Worm (Caenorhabditis elegans) whole organism, L4 larva: ENCODE results near the gene C49F5.6.

Source experiments
- F10B5.3 ChIP-seq: sonication (generic microtip); optimal IDR thresholded peaks from 2 replicates; lab custom pipeline; 2016; ENCODE audit warnings: mild to moderate bottlenecking, missing genetic modification characterization, missing compliant biosample characterization
- F49E8.2 ChIP-seq: sonication (generic microtip); optimal IDR thresholded peaks from 2 replicates; lab custom pipeline; 2016; ENCODE audit warnings: missing compliant biosample characterization, mild to moderate bottlenecking, missing genetic modification characterization, borderline replicate concordance
- T26A8.4 ChIP-seq: fragments of 200-800 bp; sonication (Bioruptor generic); IDR thresholded peaks from 2 replicates; pipeline ENCODE4 v1.3.6; 2022; ENCODE audit warnings: missing genetic modification characterization, missing compliant biosample characterization
- Y105C5A.15 ChIP-seq: fragments of 200-800 bp; sonication (Bioruptor generic); IDR thresholded peaks from 2 replicates; pipeline ENCODE4 v1.3.6; 2022; ENCODE audit warnings: missing genetic modification characterization, missing compliant biosample characterization
- Y48G9A.11 ChIP-seq: fragments of 200-800 bp; sonication (Bioruptor generic); IDR thresholded peaks from 2 replicates; pipeline ENCODE4 v1.3.6; 2022; ENCODE audit warnings: missing genetic modification reagents, missing genetic modification characterization, missing compliant biosample characterization
- aha-1 ChIP-seq: fragments of 150-350 bp; peaks from one replicate; lab custom pipeline; 2014; ENCODE audit warnings: missing biosample characterization, missing genetic modification characterization
- aly-2 ChIP-seq: sonication (generic microtip); optimal IDR thresholded peaks from 2 replicates; lab custom pipeline; 2018; ENCODE audit warnings: missing biosample characterization, missing genetic modification characterization
- ama-1 ChIP-seq: fragments of 150-350 bp; optimal IDR thresholded peaks from 2 replicates; lab custom pipeline; 2014; ENCODE audit warnings: inconsistent platforms, mixed read lengths
- attf-4 ChIP-seq: sonication (generic microtip); optimal IDR thresholded peaks from 3 replicates; lab custom pipeline; 2017; ENCODE audit warnings: missing biosample characterization, missing genetic modification characterization
- ceh-28 ChIP-seq: fragments of 150-350 bp; optimal IDR thresholded peaks from 2 replicates; lab custom pipeline; 2014; ENCODE audit warnings: missing biosample characterization, missing genetic modification reagents, missing genetic modification characterization
- ceh-82 ChIP-seq: sonication (generic microtip); optimal IDR thresholded peaks from 2 replicates; lab custom pipeline; 2017; ENCODE audit warnings: missing biosample characterization, missing genetic modification characterization
- cey-2 ChIP-seq: sonication (generic microtip); optimal IDR thresholded peaks from 3 replicates; lab custom pipeline; 2017; ENCODE audit warnings: missing genetic modification characterization, mild to moderate bottlenecking, missing compliant biosample characterization, antibody characterized with exemption, borderline replicate concordance; ENCODE audit not compliant: insufficient read depth
- ctbp-1 ChIP-seq: fragments of 200-800 bp; sonication (Bioruptor generic); IDR thresholded peaks from 2 replicates; pipeline ENCODE4 v1.3.6; 2022; ENCODE audit warnings: missing genetic modification reagents, missing genetic modification characterization, missing compliant biosample characterization
- daf-16 ChIP-seq, 3 experiments: sonication (generic microtip); optimal IDR thresholded peaks; 2 replicates each; lab custom pipeline; 2016 to 2017; ENCODE audit warnings: missing genetic modification characterization in 3 of 3, missing genetic modification reagents in 3 of 3, mild to moderate bottlenecking in 2 of 3, missing compliant biosample characterization in 2 of 3, missing biosample characterization in 1 of 3, moderate library complexity in 1 of 3
- daf-19 ChIP-seq: fragments of 200-800 bp; sonication (Bioruptor generic); conservative IDR thresholded peaks from 2 replicates; pipeline ENCODE4 v1.3.6; 2022; ENCODE audit warnings: missing genetic modification characterization, missing compliant biosample characterization
- daf-8 ChIP-seq: fragments of 200-800 bp; sonication (Bioruptor generic); IDR thresholded peaks from 2 replicates; pipeline ENCODE4 v1.3.6; 2022; ENCODE audit warnings: missing genetic modification characterization, missing compliant biosample characterization
- duxl-1 ChIP-seq: sonication (generic microtip); optimal IDR thresholded peaks from 2 replicates; lab custom pipeline; 2016; ENCODE audit warnings: mild to moderate bottlenecking, missing genetic modification characterization, moderate library complexity, missing compliant biosample characterization; ENCODE audit not compliant: poor library complexity
- dve-1 ChIP-seq: sonication (generic microtip); optimal IDR thresholded peaks from 2 replicates; lab custom pipeline; 2017; ENCODE audit warnings: antibody characterized with exemption, mild to moderate bottlenecking, missing genetic modification characterization, missing compliant biosample characterization; ENCODE audit not compliant: insufficient read depth
- egl-27 ChIP-seq: sonication (generic microtip); optimal IDR thresholded peaks from 3 replicates; lab custom pipeline; 2017; ENCODE audit warnings: missing biosample characterization, missing genetic modification reagents, missing genetic modification characterization
- egl-43 ChIP-seq: fragments of 200-800 bp; sonication (Bioruptor generic); IDR thresholded peaks from 2 replicates; pipeline ENCODE4 v1.3.6; 2022; ENCODE audit warnings: missing genetic modification reagents, missing genetic modification characterization, missing compliant biosample characterization
- gei-8 ChIP-seq: fragments of 200-800 bp; sonication (Bioruptor generic); optimal IDR thresholded peaks from 2 replicates; lab custom pipeline; 2018; ENCODE audit warnings: mild to moderate bottlenecking, missing genetic modification characterization, missing compliant biosample characterization
- hif-1 ChIP-seq, 2 experiments: sonication (generic microtip); optimal IDR thresholded peaks; 2 replicates each; lab custom pipeline; 2016 to 2017; ENCODE audit warnings: missing compliant biosample characterization in 2 of 2, missing genetic modification characterization in 2 of 2, missing genetic modification reagents in 2 of 2, missing genotype in 2 of 2, mild to moderate bottlenecking in 1 of 2
- hmg-1.1 ChIP-seq: fragments of 200-800 bp; sonication (Bioruptor generic); IDR thresholded peaks from 2 replicates; pipeline ENCODE4 v1.3.6; 2022; ENCODE audit warnings: missing genetic modification reagents, missing genetic modification characterization, missing compliant biosample characterization
- lim-7 ChIP-seq: fragments of 200-800 bp; sonication (Bioruptor generic); IDR thresholded peaks from 2 replicates; pipeline ENCODE4 v1.3.6; 2022; ENCODE audit warnings: missing genetic modification characterization, missing compliant biosample characterization
- lin-1 ChIP-seq: fragments of 200-800 bp; sonication (Bioruptor generic); IDR thresholded peaks from 2 replicates; pipeline ENCODE4 v1.3.6; 2022; ENCODE audit warnings: missing genetic modification reagents, missing genetic modification characterization, missing compliant biosample characterization
- lin-13 ChIP-seq: fragments of 150-350 bp; optimal IDR thresholded peaks from 2 replicates; lab custom pipeline; 2014; ENCODE audit warnings: missing biosample characterization, missing genetic modification reagents, missing genetic modification characterization
- lin-29 ChIP-seq: fragments of 200-800 bp; sonication (Bioruptor generic); IDR thresholded peaks from 2 replicates; pipeline ENCODE4 v1.3.6; 2022; ENCODE audit warnings: missing genetic modification reagents, missing genetic modification characterization, missing compliant biosample characterization
- lir-3 ChIP-seq: sonication (generic microtip); optimal IDR thresholded peaks from 2 replicates; lab custom pipeline; 2016; ENCODE audit warnings: mild to moderate bottlenecking, missing genetic modification characterization, missing compliant biosample characterization
- lsy-2 ChIP-seq, 2 experiments: fragments of 150-350 bp in 1 of 2; sonication (generic microtip) in 1 of 2; optimal IDR thresholded peaks; 2 replicates each; lab custom pipeline; 2014 to 2017; ENCODE audit warnings: missing biosample characterization in 2 of 2, missing genetic modification characterization in 2 of 2
- mes-2 ChIP-seq: sonication (generic microtip); optimal IDR thresholded peaks from 2 replicates; lab custom pipeline; 2016; ENCODE audit warnings: missing genotype, mild to moderate bottlenecking, missing genetic modification characterization, missing compliant biosample characterization; ENCODE audit not compliant: poor library complexity, severe bottlenecking
- mxl-3 ChIP-seq: fragments of 200-800 bp; sonication (Bioruptor generic); optimal IDR thresholded peaks from 2 replicates; lab custom pipeline; 2018; ENCODE audit warnings: mild to moderate bottlenecking, missing genetic modification characterization, missing compliant biosample characterization
- nhr-10 ChIP-seq: fragments of 150-350 bp; optimal IDR thresholded peaks from 2 replicates; lab custom pipeline; 2014; ENCODE audit warnings: missing biosample characterization, missing genetic modification characterization
- nhr-11 ChIP-seq: fragments of 150-350 bp; optimal IDR thresholded peaks from 2 replicates; lab custom pipeline; 2014; ENCODE audit warnings: missing biosample characterization, missing genetic modification characterization
- nhr-237 ChIP-seq: sonication (generic microtip); optimal IDR thresholded peaks from 2 replicates; lab custom pipeline; 2017; ENCODE audit warnings: missing biosample characterization, missing genetic modification characterization
- nhr-25 ChIP-seq: sonication (generic microtip); optimal IDR thresholded peaks from 2 replicates; lab custom pipeline; 2017; ENCODE audit warnings: missing genetic modification characterization, mild to moderate bottlenecking, missing compliant biosample characterization, antibody characterized with exemption, moderate library complexity, borderline replicate concordance; ENCODE audit not compliant: insufficient read depth
- nhr-41 ChIP-seq: fragments of 200-800 bp; sonication (Bioruptor generic); IDR thresholded peaks from 2 replicates; pipeline ENCODE4 v1.3.6; 2022; ENCODE audit warnings: missing genetic modification reagents, missing genetic modification characterization, missing compliant biosample characterization
- nhr-42 ChIP-seq: fragments of 200-800 bp; sonication (Bioruptor generic); IDR thresholded peaks from 2 replicates; pipeline ENCODE4 v1.3.6; 2022; ENCODE audit warnings: missing genetic modification characterization, missing compliant biosample characterization
- nhr-48 ChIP-seq: sonication (generic microtip); optimal IDR thresholded peaks from 2 replicates; lab custom pipeline; 2016; ENCODE audit warnings: mild to moderate bottlenecking, missing genetic modification characterization, missing compliant biosample characterization
- nhr-77 ChIP-seq: fragments of 150-350 bp; optimal IDR thresholded peaks from 2 replicates; lab custom pipeline; 2014; ENCODE audit warnings: missing biosample characterization, missing genetic modification characterization
- pha-4 ChIP-seq, 2 experiments: fragments of 150-350 bp in 1 of 2; fragments of 200-800 bp in 1 of 2; sonication (Bioruptor generic) in 1 of 2; IDR thresholded peaks in 1 of 2; optimal IDR thresholded peaks in 1 of 2; 2 replicates each; pipeline versions ENCODE4 v1.3.6 to Lab custom; 2014 to 2022; ENCODE audit warnings: missing genetic modification characterization in 2 of 2, missing genetic modification reagents in 2 of 2, missing biosample characterization in 1 of 2, missing compliant biosample characterization in 1 of 2
- php-3 ChIP-seq: fragments of 200-800 bp; sonication (Bioruptor generic); IDR thresholded peaks from 2 replicates; pipeline ENCODE4 v1.3.6; 2022; ENCODE audit warnings: missing genetic modification reagents, missing genetic modification characterization, missing compliant biosample characterization
- rbr-2 ChIP-seq: sonication (generic microtip); optimal IDR thresholded peaks from 2 replicates; lab custom pipeline; 2016; ENCODE audit warnings: missing genotype, missing genetic modification characterization, missing compliant biosample characterization
- skn-1 ChIP-seq: fragments of 150-350 bp; optimal IDR thresholded peaks from 2 replicates; lab custom pipeline; 2014; ENCODE audit warnings: missing biosample characterization, missing genetic modification characterization
- snpc-1.2 ChIP-seq: fragments of 200-800 bp; sonication (Bioruptor generic); IDR thresholded peaks from 2 replicates; pipeline ENCODE4 v1.3.6; 2022; ENCODE audit warnings: missing genetic modification reagents, missing genetic modification characterization, missing compliant biosample characterization
- tra-1 ChIP-seq: fragments of 200-800 bp; sonication (Bioruptor generic); IDR thresholded peaks from 2 replicates; pipeline ENCODE4 v1.3.6; 2022; ENCODE audit warnings: missing genetic modification reagents, missing genetic modification characterization, missing compliant biosample characterization
- unc-130 ChIP-seq: sonication (generic microtip); optimal IDR thresholded peaks from 2 replicates; lab custom pipeline; 2016; ENCODE audit warnings: missing genetic modification reagents, missing genetic modification characterization, missing compliant biosample characterization
- vab-7 ChIP-seq: fragments of 200-800 bp; sonication (Bioruptor generic); IDR thresholded peaks from 2 replicates; pipeline ENCODE4 v1.3.6; 2022; ENCODE audit warnings: missing genetic modification reagents, missing genetic modification characterization, missing compliant biosample characterization
- ztf-7 ChIP-seq: fragments of 150-350 bp; optimal IDR thresholded peaks from 2 replicates; lab custom pipeline; 2014; ENCODE audit warnings: missing biosample characterization, missing genetic modification characterization

Gene C49F5.6

ce11 chrX:11962050-11962788 is 25.9 kb upstream of the C49F5.6 start (continued):
- TF ChIP-seq F49E8.2 (tag; lab: Kevin White, UChicago): no peak
- TF ChIP-seq aha-1 (tag; lab: Kevin White, UChicago): peak; percentile 93
- no peak for TF ChIP-seq vab-7 (GFP tag; lab: Robert Waterston, UW)
- TF ChIP-seq nhr-25 (tag; lab: Kevin White, UChicago): no peak
- 0 out of 2 replicates have a peak, but pooled peaks have one; percentile 46 for TF ChIP-seq T26A8.4 (GFP tag; lab: Robert Waterston, UW)
- no peak for TF ChIP-seq cey-2 (tag; lab: Kevin White, UChicago)
- peak; percentile 69 for TF ChIP-seq nhr-48
- TF ChIP-seq daf-8 (GFP tag; lab: Robert Waterston, UW): no peak
- TF ChIP-seq Y48G9A.11 (GFP tag; lab: Robert Waterston, UW): no peak
- no peak for TF ChIP-seq attf-4 (tag; lab: Kevin White, UChicago)
- no peak for TF ChIP-seq nhr-10 (tag; lab: Kevin White, UChicago)
- TF ChIP-seq nhr-41 (GFP tag; lab: Robert Waterston, UW): peak; percentile 75; the same call in 1 of the 2 replicates
- no peak for TF ChIP-seq lin-29
- TF ChIP-seq php-3: peak; percentile 91
- TF ChIP-seq nhr-237: no peak
- no peak for TF ChIP-seq Y105C5A.15 (GFP tag; lab: Robert Waterston, UW)
- TF ChIP-seq lsy-2 (tag; optimal IDR thresholded peaks at IDR 0.05; lab: Kevin White, UChicago): no peak
- TF ChIP-seq gei-8 (GFP tag; lab: Kevin White, UChicago): no peak
- 0 out of 2 replicates have a peak, but pooled peaks have one; percentile 9 for TF ChIP-seq pha-4 (GFP tag; IDR thresholded peaks at IDR 0.05; lab: Robert Waterston, UW)
- TF ChIP-seq pha-4 (tag; optimal IDR thresholded peaks at IDR 0.05; lab: Kevin White, UChicago): no peak
- no peak for TF ChIP-seq egl-43 (GFP tag; lab: Robert Waterston, UW)
- TF ChIP-seq nhr-77 (tag; lab: Kevin White, UChicago): no peak
- no peak for TF ChIP-seq ztf-7 (tag; lab: Kevin White, UChicago)
- no peak for TF ChIP-seq ama-1 (lab: Kevin White, UChicago)
- peak; percentile 71; the same call in 1 of the 2 replicates for TF ChIP-seq tra-1 (GFP tag; lab: Robert Waterston, UW)
- TF ChIP-seq lim-7 (GFP tag; lab: Robert Waterston, UW): no peak
- no peak for TF ChIP-seq ceh-28
- TF ChIP-seq mxl-3 (GFP tag; lab: Kevin White, UChicago): peak; percentile 39
- TF ChIP-seq mes-2: no peak
- TF ChIP-seq daf-19: no peak
- peak in 1 of 2 experiments; percentile 40 for TF ChIP-seq hif-1 (tag; optimal IDR thresholded peaks at IDR 0.05; lab: Kevin White, UChicago)
- TF ChIP-seq egl-27 (tag; lab: Kevin White, UChicago): no peak
- TF ChIP-seq dve-1 (tag; lab: Kevin White, UChicago): peak; percentile 77
- no peak for TF ChIP-seq ceh-82 (tag; lab: Kevin White, UChicago)
- TF ChIP-seq duxl-1: no peak
- no peak for TF ChIP-seq ctbp-1 (GFP tag; lab: Robert Waterston, UW)
- no peak for TF ChIP-seq aly-2
- TF ChIP-seq rbr-2: no peak
- no peak for TF ChIP-seq lin-13
- TF ChIP-seq nhr-11 (tag; lab: Kevin White, UChicago): no peak
- TF ChIP-seq nhr-42 (GFP tag; lab: Robert Waterston, UW): 0 out of 2 replicates have a peak, but pooled peaks have one; percentile 16
- TF ChIP-seq F10B5.3 (tag; lab: Kevin White, UChicago): no peak
- TF ChIP-seq lir-3 (tag; lab: Kevin White, UChicago): no peak
- no peak for TF ChIP-seq skn-1 (tag; lab: Kevin White, UChicago)
- TF ChIP-seq hmg-1.1 (GFP tag; lab: Robert Waterston, UW): no peak
- no peak for TF ChIP-seq snpc-1.2 (GFP tag; lab: Robert Waterston, UW)
- no peak for TF ChIP-seq daf-16 (GFP tag; optimal IDR thresholded peaks at IDR 0.05; lab: Kevin White, UChicago)
- TF ChIP-seq daf-16 (tag; optimal IDR thresholded peaks at IDR 0.05; lab: Kevin White, UChicago): peak; percentile 74
- TF ChIP-seq unc-130 (GFP tag; lab: Kevin White, UChicago): no peak
- 0 out of 2 replicates have a peak, but pooled peaks have one; percentile 39 for TF ChIP-seq lin-1 (GFP tag; lab: Robert Waterston, UW)
